Fruit fly (Drosophila melanogaster) whole organism, adult: ENCODE data around the gene CG14367.

Source experiments
- CG11617 ChIP-seq: fragments of 200-800 bp; sonication (Bioruptor generic); optimal IDR thresholded peaks from 2 replicates; lab custom pipeline; 2017; ENCODE audit warnings: mild to moderate bottlenecking, missing biosample characterization, missing genetic modification reagents, missing genetic modification characterization
- CG12768 ChIP-seq: fragments of 200-800 bp; sonication (Bioruptor generic); optimal IDR thresholded peaks from 2 replicates; lab custom pipeline; 2017; ENCODE audit warnings: missing biosample characterization, missing genetic modification characterization, mild to moderate bottlenecking, moderate library complexity, missing genetic modification reagents
- CG14711 ChIP-seq: fragments of 200-800 bp; sonication (Bioruptor generic); optimal IDR thresholded peaks from 2 replicates; lab custom pipeline; 2018; ENCODE audit warnings: missing biosample characterization, mild to moderate bottlenecking, missing genetic modification characterization, moderate library complexity
- CG1620 ChIP-seq: fragments of 200-800 bp; sonication (Bioruptor generic); optimal IDR thresholded peaks from 2 replicates; lab custom pipeline; 2016; ENCODE audit warnings: missing biosample characterization, missing genetic modification characterization
- CG33017 ChIP-seq: fragments of 200-800 bp; sonication (Bioruptor generic); optimal IDR thresholded peaks from 2 replicates; lab custom pipeline; 2018; ENCODE audit warnings: missing biosample characterization, mild to moderate bottlenecking, missing genetic modification characterization, moderate library complexity
- CG5204 ChIP-seq: fragments of 200-800 bp; sonication (Bioruptor generic); optimal IDR thresholded peaks from 2 replicates; lab custom pipeline; 2016; ENCODE audit warnings: missing biosample characterization, missing genetic modification characterization
- CG7045 ChIP-seq: fragments of 200-800 bp; sonication (Bioruptor generic); optimal IDR thresholded peaks from 2 replicates; lab custom pipeline; 2017; ENCODE audit warnings: missing biosample characterization, mild to moderate bottlenecking, missing genetic modification characterization
- CG7101 ChIP-seq: fragments of 200-800 bp; sonication (Bioruptor generic); optimal IDR thresholded peaks from 2 replicates; lab custom pipeline; 2018; ENCODE audit warnings: missing biosample characterization, mild to moderate bottlenecking, missing genetic modification characterization, moderate library complexity
- Clk ChIP-seq: fragments of 200-800 bp; sonication (Bioruptor generic); optimal IDR thresholded peaks from 2 replicates; lab custom pipeline; 2017; ENCODE audit warnings: missing biosample characterization, missing genetic modification characterization
- Crg-1 ChIP-seq: fragments of 200-800 bp; sonication (Bioruptor generic); optimal IDR thresholded peaks from 2 replicates; lab custom pipeline; 2016; ENCODE audit warnings: missing biosample characterization, missing genetic modification characterization
- Hr96 ChIP-seq: fragments of 200-800 bp; sonication (Bioruptor generic); optimal IDR thresholded peaks from 2 replicates; lab custom pipeline; 2016; ENCODE audit warnings: missing biosample characterization, missing genetic modification characterization
- Mnt ChIP-seq: fragments of 200-800 bp; sonication (Bioruptor generic); optimal IDR thresholded peaks from 2 replicates; lab custom pipeline; 2016; ENCODE audit warnings: missing biosample characterization, mild to moderate bottlenecking, missing genetic modification characterization
- bab1 ChIP-seq: fragments of 200-800 bp; sonication (Bioruptor generic); optimal IDR thresholded peaks from 3 replicates; lab custom pipeline; 2019; ENCODE audit warnings: missing biosample characterization, mild to moderate bottlenecking, missing genetic modification characterization, moderate library complexity
- cic ChIP-seq: fragments of 200-800 bp; sonication (Bioruptor generic); optimal IDR thresholded peaks from 2 replicates; lab custom pipeline; 2017; ENCODE audit warnings: missing biosample characterization, mild to moderate bottlenecking, missing genetic modification characterization, moderate library complexity
- cnc ChIP-seq, 2 experiments: fragments of >200 bp; optimal IDR thresholded peaks; 2 replicates each; lab custom pipeline; 2017
- kay ChIP-seq: fragments of 200-800 bp; sonication (Bioruptor generic); peaks from one replicate; lab custom pipeline; 2016; ENCODE audit warnings: missing biosample characterization, missing genetic modification characterization, borderline replicate concordance
- ovo ChIP-seq: fragments of 200-800 bp; sonication (Bioruptor generic); optimal IDR thresholded peaks from 2 replicates; lab custom pipeline; 2016; ENCODE audit warnings: missing biosample characterization, missing genetic modification characterization
- pad ChIP-seq: fragments of 200-800 bp; sonication (Bioruptor generic); optimal IDR thresholded peaks from 3 replicates; lab custom pipeline; 2017; ENCODE audit warnings: missing biosample characterization, missing genetic modification characterization, mild to moderate bottlenecking, moderate library complexity, missing genetic modification reagents
- tj ChIP-seq: fragments of 200-800 bp; sonication (Bioruptor generic); optimal IDR thresholded peaks from 3 replicates; lab custom pipeline; 2017; ENCODE audit warnings: missing biosample characterization, mild to moderate bottlenecking, missing genetic modification characterization, moderate library complexity
- toe ChIP-seq: fragments of 200-800 bp; sonication (Bioruptor generic); optimal IDR thresholded peaks from 2 replicates; lab custom pipeline; 2016; ENCODE audit warnings: missing biosample characterization, missing genetic modification characterization

The CG14367 gene

DNA sequence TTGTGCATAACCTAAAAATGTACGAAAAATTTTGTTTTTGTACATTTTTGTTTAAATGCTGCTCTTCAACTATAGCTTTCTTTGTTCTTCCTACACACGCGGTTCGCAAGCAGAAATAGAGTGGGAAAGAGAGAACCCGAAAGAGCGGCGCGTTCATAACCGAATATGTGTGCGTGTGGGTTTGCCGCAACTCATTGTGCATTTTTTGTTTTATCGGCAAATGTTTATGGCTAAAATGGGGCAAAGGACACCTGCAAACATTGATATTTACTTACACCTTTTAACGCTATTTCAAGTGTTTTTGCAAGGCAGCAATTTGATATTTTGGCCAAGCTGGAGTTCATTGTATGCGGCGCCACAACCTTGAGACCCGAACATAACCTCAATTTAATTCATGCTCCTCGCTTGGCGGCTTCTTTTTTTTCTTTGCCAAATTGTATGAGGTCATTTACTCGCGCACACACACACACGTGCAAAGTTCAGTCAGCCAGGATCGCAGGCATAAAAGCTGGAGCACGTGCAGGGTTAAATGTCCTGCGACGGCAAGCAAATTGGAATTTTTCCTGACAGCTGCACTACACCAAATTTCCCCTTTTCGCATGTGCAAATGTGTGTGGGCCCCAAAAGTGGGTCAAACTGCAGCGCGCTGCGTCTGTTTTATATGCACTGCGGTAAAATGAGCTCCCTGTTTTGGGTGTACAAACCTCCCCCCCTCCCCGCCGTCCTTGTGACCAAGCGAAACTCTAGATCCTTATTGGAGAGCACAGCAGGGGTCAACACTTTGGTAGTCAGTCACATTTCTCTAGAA lies 45.9 kb upstream of the CG14367 start:
- TF ChIP-seq cic (GFP tag; lab: Kevin White, UChicago) (no peak), CG12768 (GFP tag; lab: Kevin White, UChicago) (no peak), pad (GFP tag; lab: Kevin White, UChicago) (peak; percentile 38), CG11617 (GFP tag; lab: Kevin White, UChicago) (no peak), Crg-1 (GFP tag; lab: Kevin White, UChicago) (no peak), tj (GFP tag; lab: Kevin White, UChicago) (no peak)

DNA sequence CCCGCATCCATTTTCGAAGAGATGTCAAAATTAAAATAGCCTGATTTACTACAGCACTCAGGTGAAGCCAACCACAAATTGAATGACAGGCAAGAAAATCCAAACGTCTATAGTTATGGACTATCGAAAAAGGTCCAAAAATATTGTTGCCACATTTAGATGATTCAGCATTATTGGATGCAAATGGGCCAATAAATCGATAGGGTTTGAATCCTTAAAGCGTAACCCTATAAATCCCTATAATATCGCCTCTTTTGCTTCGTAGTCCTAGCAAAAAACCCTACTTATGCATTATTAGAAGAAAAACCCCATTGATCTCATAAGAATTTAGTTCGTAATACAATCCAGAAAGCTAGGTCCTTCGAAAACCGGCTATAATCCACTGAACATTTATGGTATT lies 37.6 kb upstream of the CG14367 start, which contains the start of gene Rbp4:
Gene Rbp4, minus strand, starts transcription at position 101 of the 400 bp plus-strand sequence.
- TF ChIP-seq kay (no peak), cnc (optimal IDR thresholded peaks at IDR 0.05; lab: Kevin White, UChicago) (peak in 1 of 2 experiments; percentile 32)

DNA sequence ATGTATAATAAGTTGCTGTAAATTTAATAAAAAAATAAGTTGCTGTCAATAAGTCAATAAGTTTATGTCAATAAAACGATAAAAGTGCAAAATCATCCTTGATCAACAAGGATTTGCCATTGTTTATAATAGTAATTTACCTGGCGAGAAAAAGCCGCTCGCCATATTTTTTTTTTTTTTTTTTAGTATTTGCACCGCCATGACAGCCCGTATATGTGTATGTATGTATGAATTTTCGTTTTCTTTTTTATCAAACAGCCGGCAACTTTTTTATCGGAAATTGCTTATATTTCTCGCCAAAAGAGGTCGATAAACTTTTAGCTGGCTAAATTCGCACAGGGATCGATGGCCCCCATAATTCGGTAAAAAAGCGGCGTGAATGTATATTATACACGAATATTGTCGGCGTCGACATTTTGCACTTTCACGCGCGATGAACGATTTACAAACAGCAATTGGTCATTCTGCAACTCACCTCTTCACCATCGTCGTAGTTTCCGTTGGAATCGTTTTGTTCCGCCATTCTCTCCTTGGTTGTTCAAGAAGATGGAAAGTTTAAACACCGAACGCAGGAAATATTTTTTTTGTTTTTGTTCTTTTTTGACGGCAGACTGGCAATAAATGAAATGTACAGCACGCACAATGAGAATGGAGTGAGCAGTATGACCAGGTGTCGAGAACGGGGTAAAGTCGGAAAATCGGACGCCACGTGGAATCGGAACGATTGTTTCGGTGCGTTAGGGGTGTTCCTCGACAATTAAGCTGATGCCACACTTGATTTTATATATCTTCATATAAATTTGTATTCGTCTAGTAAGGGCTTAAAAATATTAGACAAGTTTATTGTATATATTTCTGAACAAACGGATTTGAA lies 33.8 kb upstream of the CG14367 start, which contains the start of gene Hrb87F:
Gene Hrb87F, minus strand, starts transcription at position 667 of the 874 bp plus-strand sequence.
- TF ChIP-seq CG7045, result no peak
- no peak for TF ChIP-seq CG7101
- TF ChIP-seq CG12768 (GFP tag; lab: Kevin White, UChicago), result peak; percentile 19
- TF ChIP-seq bab1 (GFP tag; lab: Kevin White, UChicago), result peak; percentile 57
- no peak for TF ChIP-seq Clk
- TF ChIP-seq tj (GFP tag; lab: Kevin White, UChicago), result peak; percentile 69
- no peak for TF ChIP-seq ovo (GFP tag; lab: Kevin White, UChicago)
- TF ChIP-seq CG14711 (tag; lab: Kevin White, UChicago), result no peak
- TF ChIP-seq toe (GFP tag; lab: Kevin White, UChicago), result no peak
- TF ChIP-seq CG5204 (GFP tag; lab: Kevin White, UChicago), result no peak
- TF ChIP-seq cic (GFP tag; lab: Kevin White, UChicago), result peak; percentile 40
- no peak for TF ChIP-seq Hr96 (GFP tag; lab: Kevin White, UChicago)
- no peak for TF ChIP-seq CG33017 (tag; lab: Kevin White, UChicago)
- peak; percentile 66 for TF ChIP-seq kay
- peak; percentile 84 for TF ChIP-seq Mnt (GFP tag; lab: Kevin White, UChicago)
- peak; percentile 10 for TF ChIP-seq CG1620 (GFP tag; lab: Kevin White, UChicago)
- TF ChIP-seq pad (GFP tag; lab: Kevin White, UChicago), result no peak
- TF ChIP-seq cnc (optimal IDR thresholded peaks at IDR 0.05; lab: Kevin White, UChicago), result no peak
- peak; percentile 3 for TF ChIP-seq Crg-1 (GFP tag; lab: Kevin White, UChicago)
- peak; percentile 24 for TF ChIP-seq CG11617 (GFP tag; lab: Kevin White, UChicago)

DNA sequence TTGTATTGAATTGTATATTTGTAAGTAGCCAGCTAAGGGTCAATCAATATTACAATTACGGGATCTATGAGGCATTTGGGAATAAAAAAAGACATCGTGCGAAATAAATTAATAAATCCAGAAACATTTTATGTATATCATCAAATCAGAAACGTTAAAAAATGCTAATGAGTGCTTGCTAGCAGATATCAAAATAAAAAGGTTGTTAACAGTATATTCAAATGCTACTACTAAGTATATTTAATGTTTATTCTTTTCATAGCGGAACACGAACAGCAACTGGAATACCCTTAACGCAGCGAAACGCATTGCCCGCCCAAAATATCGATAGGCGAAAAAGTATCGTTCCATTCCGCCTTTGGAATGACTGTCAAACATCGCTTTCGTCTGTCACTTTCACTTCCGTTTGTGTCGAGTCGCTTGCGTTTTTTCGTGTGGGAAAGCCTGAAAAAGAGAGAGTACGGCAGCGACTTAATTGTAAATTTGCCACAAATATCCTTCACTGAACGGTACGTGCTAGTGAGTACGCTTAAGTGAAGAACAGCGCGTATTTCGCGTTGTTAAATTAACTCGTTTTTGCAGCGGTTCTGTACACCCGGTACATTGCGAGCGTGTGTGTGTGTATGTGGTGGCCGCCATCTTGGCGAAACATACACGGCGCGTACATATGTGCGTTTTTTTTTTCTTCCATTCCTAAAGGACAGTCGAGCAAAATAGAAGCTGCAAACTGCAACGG lies 32.8 kb upstream of the CG14367 start, which contains the start of gene B52:
Gene B52, plus strand, starts transcription at position 388 of the 736 bp plus-strand sequence.
- peak; percentile 44 for TF ChIP-seq toe (GFP tag; lab: Kevin White, UChicago)
- peak; percentile 72 for TF ChIP-seq CG5204 (GFP tag; lab: Kevin White, UChicago)
- TF ChIP-seq tj (GFP tag; lab: Kevin White, UChicago), result peak; percentile 61
- peak; percentile 46 for TF ChIP-seq Clk
- peak; percentile 51 for TF ChIP-seq CG14711 (tag; lab: Kevin White, UChicago)
- TF ChIP-seq Hr96 (GFP tag; lab: Kevin White, UChicago), result peak; percentile 83
- peak; percentile 33 for TF ChIP-seq cic (GFP tag; lab: Kevin White, UChicago)
- TF ChIP-seq Mnt (GFP tag; lab: Kevin White, UChicago), result peak; percentile 72
- TF ChIP-seq CG7045, result peak; percentile 67
- TF ChIP-seq bab1 (GFP tag; lab: Kevin White, UChicago), result peak; percentile 81
- TF ChIP-seq pad (GFP tag; lab: Kevin White, UChicago), result peak; percentile 54
- TF ChIP-seq cnc (optimal IDR thresholded peaks at IDR 0.05; lab: Kevin White, UChicago), result no peak
- peak; percentile 70 for TF ChIP-seq CG12768 (GFP tag; lab: Kevin White, UChicago)
- peak; percentile 64 for TF ChIP-seq ovo (GFP tag; lab: Kevin White, UChicago)
- TF ChIP-seq CG1620 (GFP tag; lab: Kevin White, UChicago), result peak; percentile 73
- no peak for TF ChIP-seq kay
- TF ChIP-seq CG7101, result peak; percentile 82
- TF ChIP-seq CG11617 (GFP tag; lab: Kevin White, UChicago), result peak; percentile 86
- peak; percentile 69 for TF ChIP-seq CG33017 (tag; lab: Kevin White, UChicago)
- peak; percentile 81 for TF ChIP-seq Crg-1 (GFP tag; lab: Kevin White, UChicago)

DNA sequence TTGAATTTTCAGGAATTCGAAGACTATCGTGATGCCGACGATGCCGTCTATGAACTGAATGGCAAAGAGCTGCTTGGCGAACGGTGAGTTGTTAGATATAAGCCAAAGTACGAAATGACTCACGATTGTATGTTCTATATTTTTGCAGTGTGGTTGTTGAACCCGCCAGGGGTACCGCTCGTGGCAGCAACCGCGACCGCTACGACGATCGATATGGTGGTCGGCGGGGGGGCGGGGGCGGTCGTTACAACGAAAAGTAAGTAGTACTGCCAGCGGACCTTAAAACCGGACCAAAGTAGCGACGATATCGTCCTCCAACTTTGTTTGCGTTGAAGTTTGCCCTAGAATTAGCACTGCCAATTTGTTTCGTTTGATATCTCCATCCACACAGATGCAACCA lies 31.7 kb upstream of the CG14367 start:
- no peak for TF ChIP-seq CG7045
- TF ChIP-seq Mnt (GFP tag; lab: Kevin White, UChicago), result no peak
- TF ChIP-seq CG14711 (tag; lab: Kevin White, UChicago), result no peak
- TF ChIP-seq bab1 (GFP tag; lab: Kevin White, UChicago), result no peak
- TF ChIP-seq toe (GFP tag; lab: Kevin White, UChicago), result no peak
- no peak for TF ChIP-seq CG5204 (GFP tag; lab: Kevin White, UChicago)
- peak; percentile 6 for TF ChIP-seq CG12768 (GFP tag; lab: Kevin White, UChicago)
- no peak for TF ChIP-seq ovo (GFP tag; lab: Kevin White, UChicago)
